Worm (Caenorhabditis elegans) whole organism, L3 larva: Measurements from ENCODE around the gene R09H10.7.

Experiments
- ceh-82 ChIP-seq: fragments of 150-350 bp; optimal IDR thresholded peaks from 2 replicates; lab custom pipeline; 2014; ENCODE audit warnings: missing biosample characterization, missing genetic modification characterization
- daf-12 ChIP-seq: fragments of 150-350 bp; optimal IDR thresholded peaks from 2 replicates; lab custom pipeline; 2014; ENCODE audit warnings: missing biosample characterization, missing genetic modification reagents, missing genetic modification characterization
- fos-1 ChIP-seq: fragments of 150-350 bp; optimal IDR thresholded peaks from 2 replicates; lab custom pipeline; 2014; ENCODE audit warnings: missing biosample characterization, missing genetic modification characterization
- nhr-67 ChIP-seq: fragments of 150-350 bp; optimal IDR thresholded peaks from 2 replicates; lab custom pipeline; 2014; ENCODE audit warnings: missing biosample characterization, missing genetic modification characterization
- pha-4 ChIP-seq: fragments of 150-350 bp; optimal IDR thresholded peaks from 2 replicates; lab custom pipeline; 2014; ENCODE audit warnings: missing biosample characterization, missing genetic modification reagents, missing genetic modification characterization
- skn-1 ChIP-seq: fragments of 150-350 bp; optimal IDR thresholded peaks from 2 replicates; lab custom pipeline; 2014; ENCODE audit warnings: missing biosample characterization, missing genetic modification characterization

ce11 chrIV:10614918-10615477 lies 5.9 kb upstream of the R09H10.7 start, which contains the start of gene ptr-14:
- TF ChIP-seq skn-1 (tag; lab: Kevin White, UChicago): no peak
- TF ChIP-seq pha-4 (tag; lab: Kevin White, UChicago): no peak
- no peak for TF ChIP-seq fos-1 (tag; lab: Kevin White, UChicago)
- no peak for TF ChIP-seq ceh-82 (tag; lab: Kevin White, UChicago)
- TF ChIP-seq nhr-67: no peak
- TF ChIP-seq daf-12: no peak
